Fruit fly (Drosophila melanogaster) whole organism, embryonic: ENCODE results near the gene CG12299.

Experiments used
- CG11456 ChIP-seq: fragments of 200-800 bp; sonication (Bioruptor generic); IDR thresholded peaks from 3 replicates; pipeline ENCODE4 v1.3.6; 2022; ENCODE audit warnings: missing biosample characterization, missing genetic modification characterization
- CG12155 ChIP-seq: fragments of 200-800 bp; sonication (Bioruptor generic); optimal IDR thresholded peaks from 3 replicates; lab custom pipeline; 2016; ENCODE audit warnings: missing biosample characterization, missing genetic modification characterization
- CG12659 ChIP-seq: fragments of 200-800 bp; sonication (Bioruptor generic); optimal IDR thresholded peaks from 3 replicates; lab custom pipeline; 2017; ENCODE audit warnings: mild to moderate bottlenecking, missing biosample characterization, missing genetic modification reagents, missing genetic modification characterization
- CG14667 ChIP-seq: fragments of 200-800 bp; sonication (Bioruptor generic); IDR thresholded peaks from 2 replicates; pipeline ENCODE4 v1.3.6; 2022; ENCODE audit warnings: missing biosample characterization, missing genetic modification characterization
- CG15479 ChIP-seq: fragments of 200-800 bp; sonication (Bioruptor generic); optimal IDR thresholded peaks from 3 replicates; lab custom pipeline; 2019; ENCODE audit warnings: missing biosample characterization, mild to moderate bottlenecking, missing genetic modification characterization, moderate library complexity
- CG15514 ChIP-seq: fragments of 200-800 bp; sonication (Bioruptor generic); optimal IDR thresholded peaks from 3 replicates; lab custom pipeline; 2017; ENCODE audit warnings: missing biosample characterization, missing genetic modification characterization, mild to moderate bottlenecking, moderate library complexity, missing genetic modification reagents
- CG1603 ChIP-seq: fragments of 200-800 bp; sonication (Bioruptor generic); optimal IDR thresholded peaks from 2 replicates; lab custom pipeline; 2019; ENCODE audit warnings: missing biosample characterization, mild to moderate bottlenecking, missing genetic modification characterization, moderate library complexity
- CG17802 ChIP-seq: fragments of 200-800 bp; sonication (Bioruptor generic); optimal IDR thresholded peaks from 2 replicates; lab custom pipeline; 2018; ENCODE audit warnings: missing biosample characterization, mild to moderate bottlenecking, missing genetic modification characterization, moderate library complexity
- CG18599 ChIP-seq: fragments of 200-800 bp; sonication (Bioruptor generic); optimal IDR thresholded peaks from 3 replicates; lab custom pipeline; 2017; ENCODE audit warnings: missing biosample characterization, missing genetic modification characterization, mild to moderate bottlenecking, moderate library complexity, missing genetic modification reagents
- CG2120 ChIP-seq: fragments of 200-800 bp; sonication (Bioruptor generic); optimal IDR thresholded peaks from 3 replicates; lab custom pipeline; 2016; ENCODE audit warnings: missing biosample characterization, missing genetic modification characterization
- CG2129 ChIP-seq: fragments of 200-800 bp; sonication (Bioruptor generic); IDR thresholded peaks from 2 replicates; pipeline ENCODE4 v1.3.6; 2022; ENCODE audit warnings: missing biosample characterization, missing genetic modification characterization; ENCODE audit not compliant: partially characterized antibody
- CG30020 ChIP-seq: fragments of 200-800 bp; optimal IDR thresholded peaks from 2 replicates; lab custom pipeline; 2019; ENCODE audit warnings: missing biosample characterization, mild to moderate bottlenecking, missing genetic modification characterization, moderate library complexity
- CG32532 ChIP-seq: fragments of 200-800 bp; sonication (Bioruptor generic); IDR thresholded peaks from 2 replicates; pipeline ENCODE4 v1.3.6; 2022; ENCODE audit warnings: missing biosample characterization, missing genetic modification characterization
- CG34224 ChIP-seq: fragments of 200-800 bp; sonication (Bioruptor generic); IDR thresholded peaks from 3 replicates; pipeline ENCODE4 v1.3.6; 2022; ENCODE audit warnings: missing biosample characterization, missing genetic modification characterization; ENCODE audit not compliant: partially characterized antibody
- CG4617 ChIP-seq: fragments of 200-800 bp; sonication (Bioruptor generic); optimal IDR thresholded peaks from 3 replicates; lab custom pipeline; 2016; ENCODE audit warnings: missing biosample characterization, missing genetic modification characterization, borderline replicate concordance
- CG4820 ChIP-seq: fragments of 200-800 bp; sonication (Bioruptor generic); optimal IDR thresholded peaks from 3 replicates; lab custom pipeline; 2016; ENCODE audit warnings: missing biosample characterization, missing genetic modification characterization
- CG6791 ChIP-seq: fragments of 200-800 bp; sonication (Bioruptor generic); IDR thresholded peaks from 3 replicates; pipeline ENCODE4 v1.3.6; 2022; ENCODE audit warnings: missing biosample characterization, missing genetic modification characterization; ENCODE audit not compliant: partially characterized antibody
- CG9437 ChIP-seq: fragments of 200-800 bp; sonication (Bioruptor generic); optimal IDR thresholded peaks from 2 replicates; lab custom pipeline; 2018; ENCODE audit warnings: missing biosample characterization, mild to moderate bottlenecking, missing genetic modification characterization
- CG9817 ChIP-seq: fragments of 200-800 bp; sonication (Bioruptor generic); optimal IDR thresholded peaks from 2 replicates; lab custom pipeline; 2018; ENCODE audit warnings: missing biosample characterization, mild to moderate bottlenecking, missing genetic modification characterization, moderate library complexity
- HLH4C ChIP-seq: fragments of 200-800 bp; sonication (Bioruptor generic); IDR thresholded peaks from 3 replicates; pipeline ENCODE4 v1.3.6; 2022; ENCODE audit warnings: missing biosample characterization, missing genetic modification characterization; ENCODE audit not compliant: partially characterized antibody
- Hr78 ChIP-seq, 2 experiments: fragments of 200-800 bp in 1 of 2; fragments of >200 bp in 1 of 2; sonication (Bioruptor generic) in 1 of 2; optimal IDR thresholded peaks; 2 replicates each; lab custom pipeline; 2017 to 2019; ENCODE audit warnings: missing biosample characterization in 2 of 2, missing genetic modification characterization in 2 of 2, mild to moderate bottlenecking in 1 of 2, moderate library complexity in 1 of 2
- Nf-YA ChIP-seq: fragments of 200-800 bp; sonication (Bioruptor generic); IDR thresholded peaks from 2 replicates; pipeline ENCODE4 v1.3.6; 2022; ENCODE audit warnings: missing biosample characterization, missing genetic modification characterization
- Rfx ChIP-seq: fragments of 200-800 bp; sonication (Bioruptor generic); IDR thresholded peaks from 2 replicates; pipeline ENCODE4 v1.3.6; 2022; ENCODE audit warnings: missing biosample characterization, missing genetic modification characterization
- Sin3A ChIP-seq: fragments of >200 bp; optimal IDR thresholded peaks from 2 replicates; lab custom pipeline; 2018
- Sox102F ChIP-seq: fragments of 200-800 bp; sonication (Bioruptor generic); optimal IDR thresholded peaks from 2 replicates; lab custom pipeline; 2018; ENCODE audit warnings: missing biosample characterization, mild to moderate bottlenecking, missing genetic modification characterization, moderate library complexity
- ap ChIP-seq: fragments of 200-800 bp; sonication (Bioruptor generic); IDR thresholded peaks from 2 replicates; pipeline ENCODE4 v1.3.6; 2022; ENCODE audit warnings: missing biosample characterization, missing genetic modification characterization
- bcd ChIP-seq: fragments of 200-800 bp; sonication (Bioruptor generic); optimal IDR thresholded peaks from 2 replicates; lab custom pipeline; 2017; ENCODE audit warnings: missing biosample characterization, mild to moderate bottlenecking, missing genetic modification characterization
- bigmax ChIP-seq: fragments of 200-800 bp; sonication (Bioruptor generic); optimal IDR thresholded peaks from 2 replicates; lab custom pipeline; 2018; ENCODE audit warnings: missing biosample characterization, mild to moderate bottlenecking, missing genetic modification characterization
- dmrt99B ChIP-seq: fragments of 200-800 bp; sonication (Bioruptor generic); optimal IDR thresholded peaks from 2 replicates; lab custom pipeline; 2018; ENCODE audit warnings: missing biosample characterization, mild to moderate bottlenecking, missing genetic modification characterization, moderate library complexity
- dysf ChIP-seq: fragments of 200-800 bp; sonication (Bioruptor generic); IDR thresholded peaks from 3 replicates; pipeline ENCODE4 v1.3.6; 2022; ENCODE audit warnings: missing biosample characterization, missing genetic modification characterization
- gem ChIP-seq: fragments of 200-800 bp; sonication (Bioruptor generic); optimal IDR thresholded peaks from 2 replicates; lab custom pipeline; 2019; ENCODE audit warnings: missing biosample characterization, mild to moderate bottlenecking, missing genetic modification characterization, moderate library complexity
- gro ChIP-seq: fragments of 200-800 bp; sonication (Bioruptor generic); optimal IDR thresholded peaks from 2 replicates; lab custom pipeline; 2016; ENCODE audit warnings: missing biosample characterization, missing genetic modification characterization
- gsb ChIP-seq: fragments of 200-800 bp; sonication (Bioruptor generic); IDR thresholded peaks from 2 replicates; pipeline ENCODE4 v1.3.6; 2022; ENCODE audit warnings: missing biosample characterization, missing genetic modification characterization
- hb ChIP-seq: fragments of 200-800 bp; sonication (Bioruptor generic); IDR thresholded peaks from 3 replicates; pipeline ENCODE4 v1.3.6; 2022; ENCODE audit warnings: missing biosample characterization, missing genetic modification characterization; ENCODE audit not compliant: partially characterized antibody
- her ChIP-seq: fragments of 200-800 bp; sonication (Bioruptor generic); optimal IDR thresholded peaks from 2 replicates; lab custom pipeline; 2016; ENCODE audit warnings: missing biosample characterization, missing genetic modification characterization
- lbe ChIP-seq: fragments of 200-800 bp; sonication (Bioruptor generic); optimal IDR thresholded peaks from 2 replicates; lab custom pipeline; 2016; ENCODE audit warnings: missing biosample characterization, mild to moderate bottlenecking, missing genetic modification characterization
- maf-S ChIP-seq: fragments of 200-800 bp; sonication (Bioruptor generic); optimal IDR thresholded peaks from 2 replicates; lab custom pipeline; 2016; ENCODE audit warnings: missing biosample characterization, missing genetic modification characterization
- nerfin-2 ChIP-seq: fragments of 200-800 bp; sonication (Bioruptor generic); IDR thresholded peaks from 2 replicates; pipeline ENCODE4 v1.3.6; 2022; ENCODE audit warnings: missing biosample characterization, missing genetic modification characterization; ENCODE audit not compliant: partially characterized antibody
- org-1 ChIP-seq: fragments of 200-800 bp; sonication (Bioruptor generic); optimal IDR thresholded peaks from 2 replicates; lab custom pipeline; 2017; ENCODE audit warnings: missing biosample characterization, missing genetic modification characterization
- prd ChIP-seq, 3 experiments: fragments of >200 bp in 2 of 3; fragments of 200-800 bp in 1 of 3; sonication (Bioruptor generic) in 1 of 3; optimal IDR thresholded peaks in 2 of 3; IDR thresholded peaks in 1 of 3; 2 replicates in 2 of 3; 3 replicates in 1 of 3; pipeline versions ENCODE4 v1.3.6 to Lab custom; 2017 to 2022; ENCODE audit warnings: missing biosample characterization in 1 of 3, missing genetic modification characterization in 1 of 3
- repo ChIP-seq: fragments of 200-800 bp; sonication (Bioruptor generic); optimal IDR thresholded peaks from 2 replicates; lab custom pipeline; 2016; ENCODE audit warnings: missing biosample characterization, missing genetic modification characterization
- row ChIP-seq: fragments of 200-800 bp; sonication (Bioruptor generic); IDR thresholded peaks from 3 replicates; pipeline ENCODE4 v1.3.6; 2022; ENCODE audit warnings: missing biosample characterization, missing genetic modification characterization
- sens ChIP-seq: fragments of 200-800 bp; sonication (Bioruptor generic); peaks from one replicate; lab custom pipeline; 2016; ENCODE audit warnings: missing biosample characterization, missing genetic modification characterization
- shn ChIP-seq: fragments of 200-800 bp; sonication (Bioruptor generic); optimal IDR thresholded peaks from 3 replicates; lab custom pipeline; 2016; ENCODE audit warnings: missing biosample characterization, missing genetic modification characterization
- stwl ChIP-seq: fragments of 200-800 bp; sonication (Bioruptor generic); optimal IDR thresholded peaks from 3 replicates; lab custom pipeline; 2018; ENCODE audit warnings: missing biosample characterization, mild to moderate bottlenecking, missing genetic modification characterization, moderate library complexity
- trem ChIP-seq: fragments of 200-800 bp; optimal IDR thresholded peaks from 3 replicates; lab custom pipeline; 2019; ENCODE audit warnings: missing biosample characterization, mild to moderate bottlenecking, missing genetic modification characterization, moderate library complexity
- unc-4 ChIP-seq: fragments of 200-800 bp; sonication (Bioruptor generic); IDR thresholded peaks from 2 replicates; pipeline ENCODE4 v1.3.6; 2022; ENCODE audit warnings: missing biosample characterization, missing genetic modification characterization; ENCODE audit not compliant: partially characterized antibody
- wor ChIP-seq: fragments of 200-800 bp; sonication (Bioruptor generic); IDR thresholded peaks from 2 replicates; pipeline ENCODE4 v1.3.6; 2022; ENCODE audit warnings: missing biosample characterization, missing genetic modification characterization
- zen ChIP-seq: fragments of 200-800 bp; sonication (Bioruptor generic); optimal IDR thresholded peaks from 3 replicates; lab custom pipeline; 2018; ENCODE audit warnings: missing biosample characterization, mild to moderate bottlenecking, missing genetic modification characterization, moderate library complexity
- zen2 ChIP-seq: fragments of 200-800 bp; sonication (Bioruptor generic); IDR thresholded peaks from 3 replicates; pipeline ENCODE4 v1.3.6; 2022; ENCODE audit warnings: missing biosample characterization, missing genetic modification characterization; ENCODE audit not compliant: partially characterized antibody

Gene CG12299

dm6 chr2L:10735923-10736322, 1.2 kb upstream of the CG12299 start, which contains the start of gene Nup107 (continued):
- TF ChIP-seq gro (peak; percentile 41), row (GFP tag; lab: Robert Waterston, UW) (peak; percentile 77), zen2 (GFP tag; lab: Robert Waterston, UW) (no peak), gem (peak; percentile 54), CG14667 (GFP tag; lab: Robert Waterston, UW) (no peak), CG11456 (0 out of 3 replicates have a peak, but pooled peaks have one; percentile 27), shn (GFP tag; lab: Kevin White, UChicago) (peak; percentile 30), org-1 (GFP tag; lab: Kevin White, UChicago) (no peak), wor (GFP tag; lab: Robert Waterston, UW) (no peak), dysf (GFP tag; lab: Robert Waterston, UW) (no peak), CG9437 (GFP tag; lab: Kevin White, UChicago) (peak; percentile 59), Sox102F (GFP tag; lab: Kevin White, UChicago) (peak; percentile 11), trem (peak; percentile 36), CG4820 (GFP tag; lab: Kevin White, UChicago) (peak; percentile 9), CG17802 (tag; lab: Kevin White, UChicago) (peak; percentile 79), CG12659 (GFP tag; lab: Kevin White, UChicago) (peak; percentile 14), dmrt99B (no peak), gsb (no peak), zen (tag; lab: Kevin White, UChicago) (peak; percentile 39), her (GFP tag; lab: Kevin White, UChicago) (peak; percentile 8), CG1603 (tag; lab: Kevin White, UChicago) (peak; percentile 81), CG6791 (GFP tag; lab: Robert Waterston, UW) (no peak), CG15514 (GFP tag; lab: Kevin White, UChicago) (peak; percentile 49), Hr78 (GFP tag; optimal IDR thresholded peaks at IDR 0.05; lab: Kevin White, UChicago) (peak in 1 of 2 experiments; percentile 2), CG15479 (GFP tag; lab: Kevin White, UChicago) (no peak), repo (no peak), CG12155 (GFP tag; lab: Kevin White, UChicago) (peak; percentile 60), CG9817 (tag; lab: Kevin White, UChicago) (peak; percentile 37), ap (GFP tag; lab: Robert Waterston, UW) (no peak), Rfx (peak; percentile 34; the same call in 1 of the 2 replicates), bigmax (GFP tag; lab: Kevin White, UChicago) (no peak), prd (optimal IDR thresholded peaks at IDR 0.05; lab: Kevin White, UChicago) (no peak), prd (GFP tag; IDR thresholded peaks at IDR 0.05; lab: Robert Waterston, UW) (peak; percentile 31; the same call in 1 of the 3 replicates), CG18599 (GFP tag; lab: Kevin White, UChicago) (no peak), maf-S (GFP tag; lab: Kevin White, UChicago) (peak; percentile 16), CG2120 (GFP tag; lab: Kevin White, UChicago) (peak; percentile 38), CG30020 (peak; percentile 88), stwl (peak; percentile 29), CG32532 (GFP tag; lab: Robert Waterston, UW) (0 out of 2 replicates have a peak, but pooled peaks have one; percentile 14), Sin3A (lab: Kevin White, UChicago) (peak; percentile 62)

- TF ChIP-seq sens (GFP tag; lab: Kevin White, UChicago) (peak; percentile 67), unc-4 (GFP tag; lab: Robert Waterston, UW) (peak; percentile 81), Nf-YA (GFP tag; lab: Robert Waterston, UW) (no peak), HLH4C (GFP tag; lab: Robert Waterston, UW) (peak; percentile 65), CG4617 (peak; percentile 41), CG2129 (peak; percentile 43), lbe (GFP tag; lab: Kevin White, UChicago) (peak; percentile 7), nerfin-2 (GFP tag; lab: Robert Waterston, UW) (peak; percentile 64), bcd (no peak), CG34224 (peak; percentile 78), CG18599 (GFP tag; lab: Kevin White, UChicago) (no peak), hb (GFP tag; lab: Robert Waterston, UW) (peak; percentile 68; the same call in 2 of the 3 replicates)
Measured at dm6 chr2L:10743714-10744113, 6.6 kb downstream of the CG12299 start, which contains the start of gene CG6729. Gene CG6729, minus strand, starts transcription at chr2L:10743935.
